Worm (Caenorhabditis elegans) whole organism, early embryonic: ENCODE data around the gene Y53G8AR.9.

Source experiments
- ama-1 ChIP-seq: fragments of 150-350 bp; optimal IDR thresholded peaks from 2 replicates; lab custom pipeline; 2014
- ceh-13 ChIP-seq: fragments of 200-800 bp; sonication (Bioruptor generic); optimal IDR thresholded peaks from 2 replicates; lab custom pipeline; 2018; ENCODE audit warnings: mild to moderate bottlenecking, missing genetic modification characterization, missing compliant biosample characterization
- ceh-36 ChIP-seq: sonication (generic microtip); optimal IDR thresholded peaks from 2 replicates; lab custom pipeline; 2016; ENCODE audit warnings: missing genetic modification characterization, inconsistent platforms, missing compliant biosample characterization
- ets-7 ChIP-seq: sonication (generic microtip); optimal IDR thresholded peaks from 2 replicates; lab custom pipeline; 2016; ENCODE audit warnings: missing genotype, missing genetic modification characterization, missing compliant biosample characterization
- flt-1 ChIP-seq: fragments of 200-800 bp; sonication (Bioruptor generic); IDR thresholded peaks from 2 replicates; pipeline ENCODE4 v1.3.6; 2022; ENCODE audit warnings: missing genetic modification characterization, missing compliant biosample characterization
- hmbx-1 ChIP-seq: sonication (generic microtip); optimal IDR thresholded peaks from 2 replicates; lab custom pipeline; 2016; ENCODE audit warnings: mild to moderate bottlenecking, missing genetic modification characterization, missing compliant biosample characterization
- hmg-4 ChIP-seq: fragments of 200-800 bp; sonication (Bioruptor generic); optimal IDR thresholded peaks from 2 replicates; lab custom pipeline; 2018; ENCODE audit warnings: mild to moderate bottlenecking, missing genetic modification characterization, missing compliant biosample characterization
- hnd-1 ChIP-seq: sonication (generic microtip); optimal IDR thresholded peaks from 2 replicates; lab custom pipeline; 2016; ENCODE audit warnings: missing genetic modification characterization, missing compliant biosample characterization
- pes-1 ChIP-seq: fragments of 200-800 bp; sonication (Bioruptor generic); IDR thresholded peaks from 2 replicates; pipeline ENCODE4 v1.3.6; 2022; ENCODE audit warnings: missing genetic modification reagents, missing genetic modification characterization, missing compliant biosample characterization
- scrt-1 ChIP-seq: fragments of 200-800 bp; sonication (Bioruptor generic); IDR thresholded peaks from 2 replicates; pipeline ENCODE4 v1.3.6; 2022; ENCODE audit warnings: missing genetic modification characterization, missing compliant biosample characterization
- sea-1 ChIP-seq: fragments of 200-800 bp; sonication (Bioruptor generic); conservative IDR thresholded peaks from 2 replicates; pipeline ENCODE4 v1.3.6; 2022; ENCODE audit warnings: missing genetic modification characterization, missing compliant biosample characterization
- tbx-11 ChIP-seq: fragments of 200-800 bp; sonication (Bioruptor generic); IDR thresholded peaks from 2 replicates; pipeline ENCODE4 v1.3.6; 2022; ENCODE audit warnings: missing genetic modification characterization, missing compliant biosample characterization
- tbx-37 ChIP-seq: fragments of 200-800 bp; sonication (Bioruptor generic); conservative IDR thresholded peaks from 2 replicates; pipeline ENCODE4 v1.3.6; 2022; ENCODE audit warnings: missing genetic modification reagents, missing genetic modification characterization, missing compliant biosample characterization
- tra-4 ChIP-seq: sonication (generic microtip); optimal IDR thresholded peaks from 2 replicates; lab custom pipeline; 2017; ENCODE audit warnings: missing genetic modification characterization, missing compliant biosample characterization

- TF ChIP-seq ama-1 (lab: Kevin White, UChicago), result no peak
- no peak for TF ChIP-seq ceh-36 (tag; lab: Kevin White, UChicago)
- no peak for TF ChIP-seq sea-1 (GFP tag; lab: Robert Waterston, UW)
- TF ChIP-seq ceh-13 (GFP tag; lab: Kevin White, UChicago), result no peak
- TF ChIP-seq tbx-11 (GFP tag; lab: Robert Waterston, UW), result no peak
- TF ChIP-seq pes-1, result no peak
- no peak for TF ChIP-seq tbx-37 (GFP tag; lab: Robert Waterston, UW)
- TF ChIP-seq hmg-4, result no peak
- TF ChIP-seq ets-7 (tag; lab: Kevin White, UChicago), result no peak
- TF ChIP-seq scrt-1 (GFP tag; lab: Robert Waterston, UW), result no peak
- TF ChIP-seq flt-1 (GFP tag; lab: Robert Waterston, UW), result no peak
- no peak for TF ChIP-seq tra-4 (tag; lab: Kevin White, UChicago)
- TF ChIP-seq hnd-1, result no peak
- TF ChIP-seq hmbx-1 (tag; lab: Kevin White, UChicago), result no peak
Measured at ce11 chrIII:3273141-3273540, 47.9 kb downstream of the Y53G8AR.9 start.
